Worm (Caenorhabditis elegans): ENCODE data around the gene nhr-42.

DNA sequence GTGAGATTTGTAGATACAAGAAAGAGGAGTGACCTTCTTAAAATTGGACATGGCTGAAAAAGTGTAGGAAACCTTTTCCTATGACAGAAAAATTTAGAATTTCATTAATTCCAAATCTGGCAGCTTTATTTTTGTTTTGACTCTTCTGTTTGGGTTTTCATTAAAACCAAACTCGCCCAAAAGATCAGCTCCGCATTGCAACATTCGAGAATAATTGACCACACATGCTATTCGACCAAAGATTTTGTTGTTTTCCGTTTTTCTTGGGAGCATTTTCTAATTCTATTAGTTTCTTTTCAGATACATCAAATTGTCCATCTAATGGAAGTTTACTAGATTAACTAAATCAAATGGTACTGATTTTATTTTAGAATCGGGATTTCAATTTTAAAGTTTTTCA lies 42.4 kb upstream of the nhr-42 start, which contains the start of gene mec-1:
- TF ChIP-seq mec-3 (tag; optimal IDR thresholded peaks at IDR 0.05; ENCODE audit: borderline replicate concordance) (no peak), nfya-1 (tag; optimal IDR thresholded peaks at IDR 0.05) (no peak), nhr-11 (tag; optimal IDR thresholded peaks at IDR 0.05) (no peak), fkh-10 (GFP tag; optimal IDR thresholded peaks at IDR 0.05) (no peak), dve-1 (tag; optimal IDR thresholded peaks at IDR 0.05) (no peak), unc-86 (tag; optimal IDR thresholded peaks at IDR 0.05) (no peak), hlh-30 (tag; optimal IDR thresholded peaks at IDR 0.05; ENCODE audit: insufficient read depth) (no peak), pag-3 (tag; optimal IDR thresholded peaks at IDR 0.05; ENCODE audit: borderline replicate concordance) (no peak), Y22D7AL.16 (tag; optimal IDR thresholded peaks at IDR 0.05) (no peak), ceh-34 (tag; optimal IDR thresholded peaks at IDR 0.05) (no peak), ceh-18 (tag; optimal IDR thresholded peaks at IDR 0.05) (no peak)

Data from whole organism, late embryonic.